Worm (Caenorhabditis elegans): ENCODE data around the gene lgc-39.

ce11 chrV:7147370-7147769 is 27.9 kb upstream of the lgc-39 start, which contains the start of gene ugt-38:
- TF ChIP-seq nhr-77 (tag; optimal IDR thresholded peaks at IDR 0.05) (no peak), pqm-1 (tag; optimal IDR thresholded peaks at IDR 0.05) (no peak), lsy-2 (tag; optimal IDR thresholded peaks at IDR 0.05) (no peak), ztf-7 (tag; optimal IDR thresholded peaks at IDR 0.05) (no peak), ceh-82 (tag; optimal IDR thresholded peaks at IDR 0.05) (no peak), pha-4 (GFP tag; IDR thresholded peaks at IDR 0.05) (no peak), pha-4 (tag; optimal IDR thresholded peaks at IDR 0.05) (no peak), nhr-28 (tag; optimal IDR thresholded peaks at IDR 0.05) (no peak), mdt-29 (GFP tag; IDR thresholded peaks at IDR 0.05) (no peak), mxl-2 (GFP tag; conservative IDR thresholded peaks at IDR 0.05) (no peak), ceh-62 (tag; optimal IDR thresholded peaks at IDR 0.05) (no peak)

Measured in whole organism, L4 larva.